Fruit fly (Drosophila melanogaster) Kc167 (cell line): Measurements from ENCODE around the gene CG5342.

ENCODE experiments used
- Sin3A ChIP-seq: fragments of >200 bp; optimal IDR thresholded peaks from 2 replicates; lab custom pipeline; 2018; ENCODE audit warnings: missing external identifiers
- h ChIP-seq: fragments of >200 bp; optimal IDR thresholded peaks from 3 replicates; lab custom pipeline; 2018; ENCODE audit warnings: missing external identifiers
- psq ChIP-seq: fragments of >200 bp; optimal IDR thresholded peaks from 2 replicates; lab custom pipeline; 2017; ENCODE audit warnings: missing external identifiers
- ttk ChIP-seq: sonication (Bioruptor generic); optimal IDR thresholded peaks from 2 replicates; lab custom pipeline; 2017; ENCODE audit warnings: missing external identifiers

- no peak for TF ChIP-seq Sin3A (lab: Kevin White, UChicago)
- no peak for TF ChIP-seq h
- no peak for TF ChIP-seq psq (lab: Kevin White, UChicago)
- TF ChIP-seq ttk (lab: Kevin White, UChicago) = no peak
Observed at dm6 chr3R:11553845-11554244, 24.8 kb upstream of the CG5342 start, which contains the start of gene CG14708.
